Comparison of ENCODE assay signal across 2 worm cellular contexts in the genomic region with DNA sequence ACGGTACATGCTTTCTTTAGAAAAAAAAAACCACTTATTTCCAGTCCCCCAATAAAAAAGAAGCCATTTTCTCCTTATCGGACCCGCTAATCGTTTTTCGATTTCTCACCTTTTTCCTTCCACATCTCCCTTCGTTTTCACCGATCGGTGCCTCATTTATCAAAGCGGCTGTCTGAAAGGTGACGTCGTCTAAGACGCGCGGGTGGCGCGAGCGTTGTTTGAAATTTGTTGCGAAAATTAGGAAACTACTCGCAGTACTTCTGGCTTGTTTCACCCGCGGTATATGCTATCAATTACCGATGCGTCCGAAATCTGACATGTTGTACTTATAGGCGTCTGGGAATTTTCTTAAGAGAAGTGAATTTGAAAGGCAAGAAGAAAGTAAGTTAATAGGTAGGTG.
TF ChIP-seq lines count a peak whose summit lies in the region.

No protein-coding gene starts in this region.

TF ChIP-seq in whole organism, L1 larva, 84 proteins besides CTCF, POLR2A, EP300 and RAD21 (continued from another document):
- no peak for TF ChIP-seq unc-98 (GFP tag; IDR thresholded peaks at IDR 0.05; lab: Robert Waterston, UW)
- peak; percentile 92 for TF ChIP-seq nhr-85 (tag; lab: Kevin White, UChicago)
- peak; percentile 43 for TF ChIP-seq nhr-20 (tag; optimal IDR thresholded peaks at IDR 0.05; lab: Kevin White, UChicago)
- no peak for TF ChIP-seq ceh-63 (GFP tag; optimal IDR thresholded peaks at IDR 0.05; lab: Kevin White, UChicago)
- peak; percentile 82 for TF ChIP-seq blmp-1 (tag; optimal IDR thresholded peaks at IDR 0.05; lab: Kevin White, UChicago)
- TF ChIP-seq irx-1 (tag; optimal IDR thresholded peaks at IDR 0.05; lab: Kevin White, UChicago), result peak; percentile 23
- TF ChIP-seq swsn-7 (tag; optimal IDR thresholded peaks at IDR 0.05; lab: Kevin White, UChicago), result no peak
TF ChIP-seq in whole organism, L1 larva: peak in this region for 12.

TF ChIP-seq in whole organism, L2 larva, 48 proteins besides CTCF, POLR2A, EP300 and RAD21 (continued from another document):
- TF ChIP-seq aly-2 (tag; optimal IDR thresholded peaks at IDR 0.05; lab: Kevin White, UChicago) (no peak), unc-39 (tag; optimal IDR thresholded peaks at IDR 0.05; lab: Kevin White, UChicago) (no peak), blmp-1 (tag; optimal IDR thresholded peaks at IDR 0.05; lab: Kevin White, UChicago; ENCODE audit: insufficient read depth) (peak; percentile 70), elt-1 (tag; optimal IDR thresholded peaks at IDR 0.05; lab: Kevin White, UChicago) (no peak), peb-1 (tag; optimal IDR thresholded peaks at IDR 0.05; lab: Kevin White, UChicago) (no peak), elt-3 (tag; optimal IDR thresholded peaks at IDR 0.05; lab: Kevin White, UChicago) (no peak), egl-27 (tag; optimal IDR thresholded peaks at IDR 0.05; lab: Kevin White, UChicago) (peak; percentile 45), nhr-21 (tag; optimal IDR thresholded peaks at IDR 0.05; lab: Kevin White, UChicago) (peak; percentile 42), mbf-1 (tag; optimal IDR thresholded peaks at IDR 0.05; lab: Kevin White, UChicago) (no peak), R02D3.7 (tag; optimal IDR thresholded peaks at IDR 0.05; lab: Kevin White, UChicago) (no peak), alr-1 (tag; optimal IDR thresholded peaks at IDR 0.05; lab: Kevin White, UChicago) (no peak), sma-9 (GFP tag; optimal IDR thresholded peaks at IDR 0.05; lab: Kevin White, UChicago) (peak; percentile 70), sma-9 (tag; optimal IDR thresholded peaks at IDR 0.05; lab: Kevin White, UChicago) (no peak), unc-62 (GFP tag; optimal IDR thresholded peaks at IDR 0.05; lab: Kevin White, UChicago) (no peak)
